Worm (Caenorhabditis elegans): ENCODE results near the gene mom-1.

Gene mom-1

ce11 chrX:6253899-6254670 is 38.8 kb upstream of the mom-1 start (continued):
- TF ChIP-seq ceh-28 (tag; optimal IDR thresholded peaks at IDR 0.05) (peak; percentile 66), mdl-1 (tag; optimal IDR thresholded peaks at IDR 0.05) (peak in 1 of 2 experiments; percentile 62), duxl-1 (tag; optimal IDR thresholded peaks at IDR 0.05; ENCODE audit: poor library complexity) (peak; percentile 79), fkh-10 (GFP tag; optimal IDR thresholded peaks at IDR 0.05) (no peak), ces-1 (GFP tag; optimal IDR thresholded peaks at IDR 0.05) (no peak), egl-27 (tag; optimal IDR thresholded peaks at IDR 0.05) (no peak), zfp-3 (GFP tag; conservative IDR thresholded peaks at IDR 0.05) (peak; percentile 68), Y5F2A.4 (GFP tag; optimal IDR thresholded peaks at IDR 0.05) (no peak), F10B5.3 (tag; optimal IDR thresholded peaks at IDR 0.05) (no peak), rbr-2 (tag; optimal IDR thresholded peaks at IDR 0.05) (peak; percentile 62), nhr-77 (tag; optimal IDR thresholded peaks at IDR 0.05) (no peak), fos-1 (tag; optimal IDR thresholded peaks at IDR 0.05) (no peak), aly-2 (tag; optimal IDR thresholded peaks at IDR 0.05) (no peak), Y48G9A.11 (GFP tag; IDR thresholded peaks at IDR 0.05) (0 out of 2 replicates have a peak, but pooled peaks have one; percentile 28), ctbp-1 (GFP tag; IDR thresholded peaks at IDR 0.05) (0 out of 2 replicates have a peak, but pooled peaks have one; percentile 27), tag-97 (GFP tag; IDR thresholded peaks at IDR 0.05) (no peak), ZK546.5 (tag; optimal IDR thresholded peaks at IDR 0.05) (no peak), nhr-102 (tag; optimal IDR thresholded peaks at IDR 0.05) (peak; percentile 73), nhr-28 (tag; optimal IDR thresholded peaks at IDR 0.05) (peak; percentile 85), hmg-1.1 (GFP tag; IDR thresholded peaks at IDR 0.05) (0 out of 2 replicates have a peak, but pooled peaks have one; percentile 46), pqm-1 (tag; optimal IDR thresholded peaks at IDR 0.05) (no peak), snpc-1.2 (GFP tag; IDR thresholded peaks at IDR 0.05) (no peak; the same call in 1 of the 2 replicates), sdz-12 (GFP tag; optimal IDR thresholded peaks at IDR 0.05) (no peak), pha-4 (GFP tag; IDR thresholded peaks at IDR 0.05) (no peak), pha-4 (tag; optimal IDR thresholded peaks at IDR 0.05) (no peak), nhr-6 (tag; optimal IDR thresholded peaks at IDR 0.05) (no peak), F44E2.7 (GFP tag; IDR thresholded peaks at IDR 0.05) (no peak), unc-62 (GFP tag; optimal IDR thresholded peaks at IDR 0.05 in 1 of 2) (peak in 1 of 2 experiments; percentile 83), unc-62 (tag; optimal IDR thresholded peaks at IDR 0.05) (no peak), dve-1 (tag; optimal IDR thresholded peaks at IDR 0.05; ENCODE audit: insufficient read depth) (peak; percentile 53), lir-3 (tag; optimal IDR thresholded peaks at IDR 0.05) (peak; percentile 23), ceh-82 (tag; optimal IDR thresholded peaks at IDR 0.05) (no peak), saeg-2 (GFP tag; IDR thresholded peaks at IDR 0.05) (peak; percentile 61; the same call in 1 of the 2 replicates), zip-11 (GFP tag; IDR thresholded peaks at IDR 0.05) (no peak), lin-39 (tag; optimal IDR thresholded peaks at IDR 0.05) (no peak), Y105C5A.15 (GFP tag; IDR thresholded peaks at IDR 0.05) (no peak), ZK337.2 (GFP tag; IDR thresholded peaks at IDR 0.05) (no peak; the same call in 1 of the 2 replicates), dpl-1 (GFP tag; optimal IDR thresholded peaks at IDR 0.05) (no peak), ceh-62 (tag; optimal IDR thresholded peaks at IDR 0.05) (no peak), lsy-2 (tag; optimal IDR thresholded peaks at IDR 0.05) (peak; percentile 1 to 46), dmd-8 (GFP tag; IDR thresholded peaks at IDR 0.05) (0 out of 2 replicates have a peak, but pooled peaks have one; percentile 16), daf-19 (GFP tag; conservative IDR thresholded peaks at IDR 0.05) (no peak), nhr-111 (GFP tag; optimal IDR thresholded peaks at IDR 0.05) (no peak), skn-1 (tag; optimal IDR thresholded peaks at IDR 0.05) (no peak), mxl-3 (GFP tag; optimal IDR thresholded peaks at IDR 0.05) (peak; percentile 73), ztf-11 (tag; optimal IDR thresholded peaks at IDR 0.05) (no peak), cey-2 (tag; optimal IDR thresholded peaks at IDR 0.05; ENCODE audit: borderline replicate concordance, insufficient read depth) (no peak), ceh-20 (GFP tag; IDR thresholded peaks at IDR 0.05) (no peak; the same call in none of the 2 replicates), R02D3.7 (tag; optimal IDR thresholded peaks at IDR 0.05) (no peak), zip-2 (tag; optimal IDR thresholded peaks at IDR 0.05) (no peak)

Data from whole organism, L4 larva.